Worm (Caenorhabditis elegans) whole organism, young adult: ENCODE data around the gene Y53G8AR.5.
A peak's percentile ranks its signal among the peaks of the same experiment; 100 is the strongest.

ENCODE experiments used
- B0035.1 ChIP-seq: sonication (generic microtip); optimal IDR thresholded peaks from 2 replicates; lab custom pipeline; 2016; ENCODE audit warnings: missing genetic modification characterization, mild to moderate bottlenecking, missing compliant biosample characterization, missing genotype, missing genetic modification reagents
- F10E7.11 ChIP-seq: sonication (generic microtip); optimal IDR thresholded peaks from 2 replicates; lab custom pipeline; 2017; ENCODE audit warnings: mild to moderate bottlenecking, missing genetic modification characterization, moderate library complexity, missing compliant biosample characterization
- F23B12.7 ChIP-seq: sonication (generic microtip); optimal IDR thresholded peaks from 2 replicates; lab custom pipeline; 2017; ENCODE audit warnings: missing genetic modification characterization, mild to moderate bottlenecking, missing compliant biosample characterization, antibody characterized with exemption, moderate library complexity; ENCODE audit not compliant: insufficient read depth
- F33H1.4 ChIP-seq: fragments of 200-800 bp; sonication (Bioruptor generic); IDR thresholded peaks from 2 replicates; pipeline ENCODE4 v1.3.6; 2022; ENCODE audit warnings: missing genetic modification reagents, missing genetic modification characterization, missing compliant biosample characterization
- F39B2.1 ChIP-seq: fragments of 200-800 bp; sonication (Bioruptor generic); IDR thresholded peaks from 2 replicates; pipeline ENCODE4 v1.3.6; 2022; ENCODE audit warnings: missing genetic modification reagents, missing genetic modification characterization, missing compliant biosample characterization
- F57C9.4 ChIP-seq: sonication (generic microtip); optimal IDR thresholded peaks from 2 replicates; lab custom pipeline; 2017; ENCODE audit warnings: mild to moderate bottlenecking, missing genetic modification characterization, missing compliant biosample characterization
- K11D2.4 ChIP-seq: fragments of 200-800 bp; sonication (Bioruptor generic); IDR thresholded peaks from 2 replicates; pipeline ENCODE4 v1.3.6; 2022; ENCODE audit warnings: missing genetic modification reagents, missing genetic modification characterization, missing compliant biosample characterization
- K12H6.12 ChIP-seq: fragments of 200-800 bp; sonication (Bioruptor generic); optimal IDR thresholded peaks from 2 replicates; lab custom pipeline; 2018; ENCODE audit warnings: mild to moderate bottlenecking, missing genetic modification characterization, missing compliant biosample characterization
- Y56A3A.18 ChIP-seq: fragments of 200-800 bp; sonication (Bioruptor generic); IDR thresholded peaks from 2 replicates; pipeline ENCODE4 v1.3.6; 2022; ENCODE audit warnings: missing genetic modification reagents, missing genetic modification characterization, missing compliant biosample characterization
- akir-1 ChIP-seq: fragments of 200-800 bp; sonication (Bioruptor generic); optimal IDR thresholded peaks from 2 replicates; lab custom pipeline; 2018; ENCODE audit warnings: mild to moderate bottlenecking, missing genetic modification characterization, moderate library complexity, missing compliant biosample characterization
- ama-1 ChIP-seq, 3 experiments: fragments of 150-350 bp in 1 of 3; sonication (generic microtip) in 2 of 3; optimal IDR thresholded peaks; 2 replicates each; lab custom pipeline; 2014 to 2018; ENCODE audit warnings: missing biosample characterization in 2 of 3, missing genetic modification characterization in 2 of 3, missing genetic modification reagents in 2 of 3
- atf-7 ChIP-seq: sonication (generic microtip); optimal IDR thresholded peaks from 2 replicates; lab custom pipeline; 2017; ENCODE audit warnings: mild to moderate bottlenecking, missing genetic modification characterization, missing compliant biosample characterization
- attf-5 ChIP-seq: fragments of 200-800 bp; sonication (Bioruptor generic); optimal IDR thresholded peaks from 2 replicates; lab custom pipeline; 2018; ENCODE audit warnings: mild to moderate bottlenecking, missing genetic modification characterization, missing compliant biosample characterization
- bed-1 ChIP-seq: fragments of 200-800 bp; sonication (Bioruptor generic); IDR thresholded peaks from 2 replicates; pipeline ENCODE4 v1.3.6; 2022; ENCODE audit warnings: missing genetic modification reagents, missing genetic modification characterization, missing compliant biosample characterization
- bed-2 ChIP-seq: fragments of 200-800 bp; sonication (Bioruptor generic); IDR thresholded peaks from 2 replicates; pipeline ENCODE4 v1.3.6; 2022; ENCODE audit warnings: missing genetic modification reagents, missing genetic modification characterization, missing compliant biosample characterization
- ceh-27 ChIP-seq: fragments of 200-800 bp; sonication (Bioruptor generic); optimal IDR thresholded peaks from 2 replicates; lab custom pipeline; 2018; ENCODE audit warnings: mild to moderate bottlenecking, missing genetic modification characterization, moderate library complexity, missing compliant biosample characterization
- ceh-79 ChIP-seq: sonication (generic microtip); optimal IDR thresholded peaks from 2 replicates; lab custom pipeline; 2017; ENCODE audit warnings: mild to moderate bottlenecking, missing genetic modification characterization, missing compliant biosample characterization
- ceh-91 ChIP-seq: fragments of 200-800 bp; sonication (Bioruptor generic); IDR thresholded peaks from 2 replicates; pipeline ENCODE4 v1.3.6; 2022; ENCODE audit warnings: missing genetic modification reagents, missing genetic modification characterization, missing compliant biosample characterization
- chd-7 ChIP-seq: sonication (generic microtip); optimal IDR thresholded peaks from 2 replicates; lab custom pipeline; 2016; ENCODE audit warnings: mild to moderate bottlenecking, missing genetic modification characterization, moderate library complexity, missing compliant biosample characterization
- die-1 ChIP-seq: sonication (generic microtip); optimal IDR thresholded peaks from 2 replicates; lab custom pipeline; 2016; ENCODE audit warnings: missing genotype, mild to moderate bottlenecking, missing genetic modification characterization, missing compliant biosample characterization
- efl-1 ChIP-seq: fragments of 150-350 bp; optimal IDR thresholded peaks from 2 replicates; lab custom pipeline; 2014; ENCODE audit warnings: missing biosample characterization, missing genetic modification reagents, missing genetic modification characterization
- him-1 ChIP-seq: sonication (generic microtip); optimal IDR thresholded peaks from 2 replicates; lab custom pipeline; 2016; ENCODE audit warnings: missing genotype, missing genetic modification reagents, missing genetic modification characterization, missing compliant biosample characterization
- lin-26 ChIP-seq: fragments of 200-800 bp; sonication (Bioruptor generic); IDR thresholded peaks from 2 replicates; pipeline ENCODE4 v1.3.6; 2022; ENCODE audit warnings: missing genetic modification reagents, missing genetic modification characterization, missing compliant biosample characterization
- lin-35 ChIP-seq, 3 experiments: fragments of 150-350 bp in 2 of 3; sonication (generic microtip) in 1 of 3; optimal IDR thresholded peaks; 2 replicates each; lab custom pipeline; 2014 to 2018; ENCODE audit warnings: missing biosample characterization in 3 of 3, missing genetic modification characterization in 3 of 3, missing genetic modification reagents in 3 of 3
- lsl-1 ChIP-seq: fragments of 200-800 bp; sonication (Bioruptor generic); optimal IDR thresholded peaks from 2 replicates; lab custom pipeline; 2018; ENCODE audit warnings: mild to moderate bottlenecking, missing genetic modification characterization, moderate library complexity, missing compliant biosample characterization
- lsy-27 ChIP-seq: sonication (generic microtip); optimal IDR thresholded peaks from 2 replicates; lab custom pipeline; 2017; ENCODE audit warnings: missing genetic modification characterization, mild to moderate bottlenecking, missing compliant biosample characterization, antibody characterized with exemption, missing genotype, borderline replicate concordance; ENCODE audit not compliant: insufficient read depth
- madf-3 ChIP-seq: fragments of 200-800 bp; sonication (Bioruptor generic); IDR thresholded peaks from 2 replicates; pipeline ENCODE4 v1.3.6; 2022; ENCODE audit warnings: missing genetic modification reagents, missing genetic modification characterization, missing compliant biosample characterization
- mel-28 ChIP-seq: sonication (generic microtip); optimal IDR thresholded peaks from 2 replicates; lab custom pipeline; 2016; ENCODE audit warnings: borderline replicate concordance, mild to moderate bottlenecking, missing genetic modification characterization, missing compliant biosample characterization
- mes-4 ChIP-seq: sonication (generic microtip); optimal IDR thresholded peaks from 2 replicates; lab custom pipeline; 2016; ENCODE audit warnings: missing genotype, missing genetic modification characterization, missing compliant biosample characterization
- mxl-1 ChIP-seq: sonication (generic microtip); optimal IDR thresholded peaks from 2 replicates; lab custom pipeline; 2016; ENCODE audit warnings: missing genetic modification characterization, missing compliant biosample characterization
- pha-4 ChIP-seq: fragments of 150-350 bp; sonication (generic microtip); optimal IDR thresholded peaks from 2 replicates; lab custom pipeline; 2014; ENCODE audit warnings: missing biosample characterization, missing genetic modification reagents, missing genetic modification characterization
- repo-1 ChIP-seq: sonication (generic microtip); optimal IDR thresholded peaks from 2 replicates; lab custom pipeline; 2017; ENCODE audit warnings: mild to moderate bottlenecking, missing genetic modification characterization, missing compliant biosample characterization
- rpc-1 ChIP-seq, 2 experiments: fragments of 150-350 bp in 1 of 2; sonication (generic microtip) in 1 of 2; optimal IDR thresholded peaks; 2 replicates each; lab custom pipeline; 2014 to 2018; ENCODE audit warnings: missing biosample characterization in 1 of 2, missing genetic modification characterization in 1 of 2, missing genetic modification reagents in 1 of 2, missing genotype in 1 of 2
- sea-2 ChIP-seq: fragments of 200-800 bp; sonication (Bioruptor generic); IDR thresholded peaks from 2 replicates; pipeline ENCODE4 v1.3.6; 2022; ENCODE audit warnings: missing genetic modification characterization, missing compliant biosample characterization
- snpc-3.4 ChIP-seq: sonication (generic microtip); optimal IDR thresholded peaks from 2 replicates; lab custom pipeline; 2017; ENCODE audit warnings: missing genetic modification characterization, mild to moderate bottlenecking, missing compliant biosample characterization, antibody characterized with exemption, moderate library complexity, missing genotype, missing genetic modification reagents
- zfh-2 ChIP-seq: fragments of 200-800 bp; sonication (Bioruptor generic); conservative IDR thresholded peaks from 2 replicates; pipeline ENCODE4 v1.3.6; 2022; ENCODE audit warnings: missing genetic modification reagents, missing genetic modification characterization, missing compliant biosample characterization
- zim-3 ChIP-seq: sonication (generic microtip); optimal IDR thresholded peaks from 2 replicates; lab custom pipeline; 2017; ENCODE audit warnings: mild to moderate bottlenecking, missing genetic modification characterization, moderate library complexity, missing compliant biosample characterization
- ztf-18 ChIP-seq: sonication (generic microtip); optimal IDR thresholded peaks from 2 replicates; lab custom pipeline; 2016; ENCODE audit warnings: missing genotype, mild to moderate bottlenecking, missing genetic modification characterization, missing compliant biosample characterization
- ztf-28 ChIP-seq: fragments of 200-800 bp; sonication (Bioruptor generic); IDR thresholded peaks from 2 replicates; pipeline ENCODE4 v1.3.6; 2022; ENCODE audit warnings: missing genetic modification reagents, missing genetic modification characterization, missing compliant biosample characterization
- ztf-3 ChIP-seq: fragments of 200-800 bp; sonication (Bioruptor generic); optimal IDR thresholded peaks from 2 replicates; lab custom pipeline; 2018; ENCODE audit warnings: mild to moderate bottlenecking, missing genetic modification characterization, missing compliant biosample characterization

Y53G8AR.5 gene

ce11 chrIII:3323906-3324305 is 26.7 kb downstream of the Y53G8AR.5 start (continued):
- TF ChIP-seq ztf-18: no peak
- TF ChIP-seq F33H1.4: peak; percentile 57
- no peak for TF ChIP-seq F23B12.7 (tag; lab: Kevin White, UChicago)
- TF ChIP-seq lin-35 (GFP tag; optimal IDR thresholded peaks at IDR 0.05; lab: Kevin White, UChicago): peak in 1 of 3 experiments; percentile 57
- TF ChIP-seq akir-1 (GFP tag; lab: Kevin White, UChicago): no peak
- no peak for TF ChIP-seq zim-3 (tag; lab: Kevin White, UChicago)
- TF ChIP-seq snpc-3.4 (tag; lab: Kevin White, UChicago): peak; percentile 46
- no peak for TF ChIP-seq ceh-79
- TF ChIP-seq chd-7 (tag; lab: Kevin White, UChicago): no peak
- no peak for TF ChIP-seq him-1 (tag; lab: Kevin White, UChicago)
- TF ChIP-seq mxl-1 (tag; lab: Kevin White, UChicago): no peak
- TF ChIP-seq ceh-27 (GFP tag; lab: Kevin White, UChicago): no peak
- TF ChIP-seq die-1 (tag; lab: Kevin White, UChicago): no peak
- no peak for TF ChIP-seq F57C9.4 (tag; lab: Kevin White, UChicago)
- peak; percentile 50 for TF ChIP-seq atf-7 (tag; lab: Kevin White, UChicago)
- TF ChIP-seq F10E7.11: no peak
- TF ChIP-seq pha-4 (tag; lab: Kevin White, UChicago): no peak
- TF ChIP-seq sea-2: no peak
- TF ChIP-seq ztf-28 (GFP tag; lab: Robert Waterston, UW): no peak
- TF ChIP-seq F39B2.1 (GFP tag; lab: Robert Waterston, UW): no peak
- no peak for TF ChIP-seq K11D2.4 (GFP tag; lab: Robert Waterston, UW)
- no peak for TF ChIP-seq bed-1
- no peak for TF ChIP-seq efl-1
- no peak for TF ChIP-seq B0035.1 (tag; lab: Kevin White, UChicago)
- no peak for TF ChIP-seq ceh-91
- peak; percentile 19 for TF ChIP-seq mel-28
- TF ChIP-seq lin-26: no peak
- TF ChIP-seq madf-3 (GFP tag; lab: Robert Waterston, UW): peak; percentile 93
- peak; percentile 38 for TF ChIP-seq repo-1 (tag; lab: Kevin White, UChicago)
- no peak for TF ChIP-seq K12H6.12 (tag; lab: Kevin White, UChicago)
- TF ChIP-seq ztf-3 (GFP tag; lab: Kevin White, UChicago): no peak
- TF ChIP-seq lsl-1 (GFP tag; lab: Kevin White, UChicago): peak; percentile 45
- no peak for TF ChIP-seq bed-2 (GFP tag; lab: Robert Waterston, UW)
- no peak for TF ChIP-seq ama-1 (optimal IDR thresholded peaks at IDR 0.05; lab: Kevin White, UChicago)
- TF ChIP-seq ama-1 (GFP tag; optimal IDR thresholded peaks at IDR 0.05; lab: Kevin White, UChicago): peak; percentile 0 to 25
- TF ChIP-seq attf-5 (GFP tag; lab: Kevin White, UChicago): no peak
- no peak for TF ChIP-seq lsy-27 (tag; lab: Kevin White, UChicago)
- TF ChIP-seq rpc-1 (optimal IDR thresholded peaks at IDR 0.05; lab: Kevin White, UChicago): no peak
- TF ChIP-seq rpc-1 (tag; optimal IDR thresholded peaks at IDR 0.05; lab: Kevin White, UChicago): no peak
- TF ChIP-seq mes-4: no peak
- no peak for TF ChIP-seq Y56A3A.18

ce11 chrIII:3329467-3329866 is 32.2 kb downstream of the Y53G8AR.5 start:
- TF ChIP-seq zfh-2 (GFP tag; lab: Robert Waterston, UW) (0 out of 2 replicates have a peak, but pooled peaks have one; percentile 17), attf-5 (GFP tag; lab: Kevin White, UChicago) (no peak)
